Fruit fly (Drosophila melanogaster): ENCODE measurements around the gene CG7386.

- TF ChIP-seq rn (GFP tag; IDR thresholded peaks at IDR 0.05) (no peak), CG15710 (tag; optimal IDR thresholded peaks at IDR 0.05) (no peak), CG12605 (GFP tag; IDR thresholded peaks at IDR 0.05) (no peak), Ets98B (GFP tag; IDR thresholded peaks at IDR 0.05) (no peak)
Measured at dm6 chr3L:6160514-6160913, 29.0 kb upstream of the CG7386 start, which contains the start of gene Cpr65Az.
